Worm (Caenorhabditis elegans): ENCODE results near the gene old-2.

- TF ChIP-seq ztf-3 (GFP tag; optimal IDR thresholded peaks at IDR 0.05) (no peak), somi-1 (GFP tag; optimal IDR thresholded peaks at IDR 0.05) (no peak), cebp-1 (GFP tag; IDR thresholded peaks at IDR 0.05) (no peak), cebp-1 (tag; optimal IDR thresholded peaks at IDR 0.05) (no peak)
These were observed 51.7 kb downstream of the old-2 start, which contains the start of gene cyp-13A4 for ce11 chrII:9797664-9798063.

Data from whole organism, young adult.